Worm (Caenorhabditis elegans): ENCODE data around the gene clec-187.

clec-187 gene

DNA sequence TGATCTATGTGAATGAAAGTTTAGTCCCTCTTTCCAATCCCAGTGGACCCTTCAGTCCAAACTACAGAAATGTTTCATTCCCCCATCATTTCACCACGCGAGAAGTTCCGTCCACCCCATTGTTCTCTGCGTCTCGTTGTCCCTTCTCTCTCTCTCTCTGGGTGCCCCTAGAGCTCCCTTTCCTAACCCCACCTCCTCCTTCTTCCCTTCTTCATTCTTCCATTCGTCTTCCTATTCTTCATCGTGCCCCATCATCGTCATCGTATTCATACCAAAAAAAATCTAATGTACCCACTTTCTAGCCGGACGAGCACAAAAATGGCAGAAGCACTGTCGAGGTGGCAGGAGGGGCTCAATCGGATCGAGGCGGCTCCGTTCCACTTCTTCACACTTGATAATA, 35.1 kb downstream of the clec-187 start, which contains the start of gene M02B1.3:
M02B1.3 (plus strand) TSS at position 301 of the 400 bp plus-strand sequence.
- TF ChIP-seq nhr-84 (tag; optimal IDR thresholded peaks at IDR 0.05) (no peak), ceh-8 (GFP tag; optimal IDR thresholded peaks at IDR 0.05) (no peak), nhr-76 (tag; optimal IDR thresholded peaks at IDR 0.05) (no peak), isw-1 (GFP tag; IDR thresholded peaks at IDR 0.05) (no peak), nhr-11 (tag; optimal IDR thresholded peaks at IDR 0.05) (no peak), F16B12.6 (tag; optimal IDR thresholded peaks at IDR 0.05) (no peak), lin-14 (GFP tag; optimal IDR thresholded peaks at IDR 0.05) (no peak)

DNA sequence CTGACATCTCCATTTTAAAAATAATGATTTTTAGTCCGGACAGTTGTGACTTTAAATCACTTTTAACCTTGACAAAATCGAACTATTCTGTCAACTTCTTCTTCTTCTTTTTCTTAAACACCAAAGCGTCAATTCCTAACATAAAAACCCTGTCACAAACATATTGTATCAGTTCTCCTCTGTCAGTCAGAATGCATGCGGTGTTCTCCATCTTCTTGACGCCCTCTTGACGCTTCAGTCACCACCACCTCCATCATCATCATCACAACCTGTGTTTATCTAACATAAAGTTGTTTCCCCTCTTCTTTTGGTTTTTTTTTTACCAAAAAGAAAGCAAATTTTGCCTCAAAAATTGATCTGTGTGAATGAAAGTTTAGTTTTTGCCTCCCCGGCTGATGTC, 35.9 kb downstream of the clec-187 start:
- TF ChIP-seq F16B12.6 (tag; optimal IDR thresholded peaks at IDR 0.05) (no peak), C04F5.9 (tag; optimal IDR thresholded peaks at IDR 0.05) (no peak), nhr-237 (tag; optimal IDR thresholded peaks at IDR 0.05) (no peak), rnt-1 (tag; optimal IDR thresholded peaks at IDR 0.05) (no peak), dsc-1 (tag; optimal IDR thresholded peaks at IDR 0.05) (no peak), mef-2 (tag; optimal IDR thresholded peaks at IDR 0.05) (no peak), fkh-4 (tag; optimal IDR thresholded peaks at IDR 0.05; ENCODE audit: borderline replicate concordance) (no peak)

DNA sequence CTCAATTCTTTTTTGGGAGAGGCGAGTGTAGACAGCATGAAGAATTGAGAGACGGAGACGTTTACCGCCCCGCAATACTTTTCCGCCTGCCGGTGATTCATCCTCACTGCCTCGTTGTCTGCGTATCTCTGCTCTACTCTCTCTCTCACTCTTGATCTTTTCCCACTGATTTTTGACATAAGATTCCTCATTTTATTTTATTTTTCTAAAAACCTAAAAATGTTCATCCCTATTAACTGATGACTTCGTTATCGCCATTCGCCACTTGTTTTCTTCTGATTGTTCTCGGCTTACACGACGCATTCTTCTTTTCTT, 36.9 kb downstream of the clec-187 start:
- no peak for TF ChIP-seq ceh-63 (GFP tag; optimal IDR thresholded peaks at IDR 0.05)
- peak; percentile 25 for TF ChIP-seq mep-1 (tag; optimal IDR thresholded peaks at IDR 0.05)
- TF ChIP-seq ceh-88 (GFP tag; IDR thresholded peaks at IDR 0.05), result no peak
- peak; percentile 20 for TF ChIP-seq nhr-47 (tag; optimal IDR thresholded peaks at IDR 0.05)
- TF ChIP-seq lin-14 (GFP tag; optimal IDR thresholded peaks at IDR 0.05), result peak; percentile 57
- TF ChIP-seq efl-1 (optimal IDR thresholded peaks at IDR 0.05), result peak; percentile 14 to 27
- TF ChIP-seq efl-1 (GFP tag; optimal IDR thresholded peaks at IDR 0.05 in 1 of 2), result no peak
- TF ChIP-seq egl-13 (tag; optimal IDR thresholded peaks at IDR 0.05), result no peak
- TF ChIP-seq tbx-2 (tag; optimal IDR thresholded peaks at IDR 0.05), result peak; percentile 6
- TF ChIP-seq nhr-76 (tag; optimal IDR thresholded peaks at IDR 0.05), result no peak
- no peak for TF ChIP-seq mab-9 (GFP tag; IDR thresholded peaks at IDR 0.05)
- TF ChIP-seq fkh-10 (GFP tag; optimal IDR thresholded peaks at IDR 0.05), result no peak
- TF ChIP-seq zip-4 (GFP tag; optimal IDR thresholded peaks at IDR 0.05), result no peak
- peak; percentile 71 for TF ChIP-seq nhr-85 (tag)
- TF ChIP-seq ztf-11 (tag; optimal IDR thresholded peaks at IDR 0.05), result no peak
- TF ChIP-seq blmp-1 (tag; optimal IDR thresholded peaks at IDR 0.05), result peak; percentile 24
- peak; percentile 94 for TF ChIP-seq fos-1 (tag; optimal IDR thresholded peaks at IDR 0.05)
- TF ChIP-seq jun-1 (tag; optimal IDR thresholded peaks at IDR 0.05), result peak; percentile 38
- TF ChIP-seq hlh-17 (GFP tag; optimal IDR thresholded peaks at IDR 0.05; ENCODE audit: borderline replicate concordance), result no peak
- TF ChIP-seq ceh-82 (tag; optimal IDR thresholded peaks at IDR 0.05), result peak in 1 of 3 experiments; percentile 29
- peak; percentile 10 for TF ChIP-seq snu-23 (GFP tag; optimal IDR thresholded peaks at IDR 0.05)
- TF ChIP-seq nhr-12 (tag; optimal IDR thresholded peaks at IDR 0.05), result no peak
- TF ChIP-seq nhr-20 (tag; optimal IDR thresholded peaks at IDR 0.05), result no peak

DNA sequence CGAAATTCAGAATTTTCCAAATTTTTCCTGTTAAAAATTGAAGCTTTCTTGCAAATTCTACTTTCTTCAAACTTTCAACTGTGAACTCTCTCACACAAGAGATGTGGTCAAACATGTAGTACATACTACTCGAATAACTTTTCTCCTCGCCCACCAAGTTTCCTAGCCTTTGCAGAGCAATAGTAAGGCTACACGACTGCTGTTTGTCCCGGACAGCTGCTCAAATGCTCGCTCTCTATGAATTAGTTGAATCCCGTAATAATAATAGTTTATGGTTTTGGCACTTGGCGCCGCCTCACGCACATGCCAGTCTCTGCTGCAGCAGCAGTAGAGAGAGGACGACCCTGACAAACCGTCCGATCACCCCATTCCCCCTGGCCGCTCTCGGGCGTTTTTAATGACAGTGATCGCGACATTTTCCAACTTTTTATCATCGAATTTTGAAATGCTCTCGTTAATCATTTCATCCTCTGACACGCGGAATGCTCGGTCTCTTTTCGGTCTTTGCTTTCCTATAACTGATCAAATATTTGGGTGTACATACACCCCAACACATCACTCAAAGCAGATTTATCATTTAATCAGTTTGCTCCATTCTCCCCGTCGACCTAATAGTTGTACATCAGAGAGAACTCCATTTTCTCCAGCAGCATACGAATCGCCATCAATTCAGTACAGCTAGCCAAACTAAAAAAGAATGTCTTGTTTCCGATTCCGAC, 37.4 kb downstream of the clec-187 start:
- TF ChIP-seq elt-2 (tag; optimal IDR thresholded peaks at IDR 0.05), result peak; percentile 24
- no peak for TF ChIP-seq pag-3 (tag; optimal IDR thresholded peaks at IDR 0.05; ENCODE audit: borderline replicate concordance, insufficient read depth)
- TF ChIP-seq rnt-1 (tag; optimal IDR thresholded peaks at IDR 0.05), result peak; percentile 25
- TF ChIP-seq lin-35 (GFP tag; optimal IDR thresholded peaks at IDR 0.05), result peak in 1 of 2 experiments; percentile 3
- TF ChIP-seq efl-1 (optimal IDR thresholded peaks at IDR 0.05), result no peak
- peak in 1 of 2 experiments; percentile 92 for TF ChIP-seq efl-1 (GFP tag; optimal IDR thresholded peaks at IDR 0.05 in 1 of 2)
- peak; percentile 25 for TF ChIP-seq nhr-71 (tag; optimal IDR thresholded peaks at IDR 0.05)
